Worm (Caenorhabditis elegans) whole organism, midembryonic: ENCODE data around the gene ZK856.6.

Experiments used
- flt-1 ChIP-seq: fragments of 200-800 bp; sonication (Bioruptor generic); IDR thresholded peaks from 2 replicates; pipeline ENCODE4 v1.3.6; 2022; ENCODE audit warnings: missing genetic modification characterization, missing compliant biosample characterization
- klf-2 ChIP-seq: fragments of 200-800 bp; sonication (Bioruptor generic); conservative IDR thresholded peaks from 2 replicates; pipeline ENCODE4 v1.3.6; 2022; ENCODE audit warnings: missing genetic modification reagents, missing genetic modification characterization, missing compliant biosample characterization
- med-1 ChIP-seq: sonication (generic microtip); optimal IDR thresholded peaks from 2 replicates; lab custom pipeline; 2017; ENCODE audit warnings: missing genetic modification characterization, mild to moderate bottlenecking, missing compliant biosample characterization, antibody characterized with exemption, missing genetic modification reagents; ENCODE audit not compliant: insufficient read depth

DNA sequence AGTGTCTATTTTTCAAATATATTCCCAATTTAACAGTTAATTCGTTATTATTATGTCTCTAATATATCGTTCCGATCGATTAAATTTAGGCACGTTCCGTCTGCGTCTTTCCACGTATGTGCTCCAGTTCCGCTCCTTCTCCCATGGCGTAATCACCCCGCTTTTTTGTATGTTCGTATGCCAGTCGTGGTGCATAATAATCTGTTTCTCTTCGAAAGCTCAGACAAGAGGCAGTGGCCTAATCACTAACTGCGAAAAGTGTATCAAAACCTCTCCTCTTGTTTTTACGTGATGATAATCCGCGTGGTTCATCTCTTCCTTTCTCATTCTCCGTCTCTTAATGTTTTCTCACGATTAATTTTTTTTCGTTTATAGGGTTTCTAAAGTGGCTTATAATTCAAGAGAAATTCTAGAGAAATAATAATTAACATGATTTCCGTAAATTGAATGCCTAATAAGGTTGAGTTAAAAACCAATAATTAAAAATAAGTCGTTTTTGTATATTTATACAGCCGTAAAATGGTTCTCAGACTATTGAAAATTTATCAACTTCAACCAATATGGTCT is 49.3 kb downstream of the ZK856.6 start:
- TF ChIP-seq flt-1 (GFP tag; lab: Robert Waterston, UW) (no peak), klf-2 (GFP tag; lab: Robert Waterston, UW) (no peak), med-1 (no peak)
